Worm (Caenorhabditis elegans) whole organism, L1 larva: Measurements from ENCODE around the gene T08B1.1.

Experiments
- aly-2 ChIP-seq: fragments of 150-350 bp; optimal IDR thresholded peaks from 2 replicates; lab custom pipeline; 2014; ENCODE audit warnings: missing biosample characterization, missing genetic modification characterization
- ets-5 ChIP-seq: fragments of 200-800 bp; sonication (Bioruptor generic); IDR thresholded peaks from 2 replicates; pipeline ENCODE4 v1.3.6; 2022; ENCODE audit warnings: missing genetic modification characterization, missing compliant biosample characterization
- lin-15B ChIP-seq: fragments of 150-350 bp; sonication (generic microtip); optimal IDR thresholded peaks from 3 replicates; lab custom pipeline; 2014; ENCODE audit warnings: missing biosample characterization, missing genetic modification characterization
- lin-35 ChIP-seq, 2 experiments: fragments of 150-350 bp; optimal IDR thresholded peaks; 2 replicates each; lab custom pipeline; 2014; ENCODE audit warnings: missing biosample characterization in 2 of 2, missing genetic modification characterization in 2 of 2, missing genetic modification reagents in 2 of 2
- mdl-1 ChIP-seq, 2 experiments: fragments of 150-350 bp; optimal IDR thresholded peaks; 2 replicates each; lab custom pipeline; 2014 to 2017; ENCODE audit warnings: missing biosample characterization in 2 of 2, missing genetic modification characterization in 2 of 2, inconsistent platforms in 1 of 2
- nhr-47 ChIP-seq: sonication (generic microtip); optimal IDR thresholded peaks from 2 replicates; lab custom pipeline; 2016; ENCODE audit warnings: mild to moderate bottlenecking, missing genetic modification characterization, moderate library complexity, missing compliant biosample characterization
- pag-3 ChIP-seq: sonication (generic microtip); optimal IDR thresholded peaks from 2 replicates; lab custom pipeline; 2017; ENCODE audit warnings: missing genetic modification characterization, mild to moderate bottlenecking, missing compliant biosample characterization, antibody characterized with exemption, borderline replicate concordance; ENCODE audit not compliant: insufficient read depth
- snpc-4 ChIP-seq: fragments of 150-350 bp; optimal IDR thresholded peaks from 2 replicates; lab custom pipeline; 2014; ENCODE audit warnings: missing biosample characterization, missing genetic modification characterization
- unc-62 ChIP-seq: fragments of 150-350 bp; optimal IDR thresholded peaks from 2 replicates; lab custom pipeline; 2014; ENCODE audit warnings: missing biosample characterization, missing genetic modification reagents, missing genetic modification characterization
- zag-1 ChIP-seq: fragments of 150-350 bp; optimal IDR thresholded peaks from 2 replicates; lab custom pipeline; 2014; ENCODE audit warnings: missing biosample characterization, missing genetic modification characterization
- zip-4 ChIP-seq: fragments of 200-800 bp; sonication (Bioruptor generic); optimal IDR thresholded peaks from 2 replicates; lab custom pipeline; 2018; ENCODE audit warnings: mild to moderate bottlenecking, missing genetic modification characterization, moderate library complexity, missing compliant biosample characterization
- ztf-11 ChIP-seq, 2 experiments: sonication (generic microtip); optimal IDR thresholded peaks; 2 replicates each; lab custom pipeline; 2016 to 2017; ENCODE audit warnings: missing genetic modification characterization in 2 of 2, missing biosample characterization in 1 of 2, missing compliant biosample characterization in 1 of 2

DNA sequence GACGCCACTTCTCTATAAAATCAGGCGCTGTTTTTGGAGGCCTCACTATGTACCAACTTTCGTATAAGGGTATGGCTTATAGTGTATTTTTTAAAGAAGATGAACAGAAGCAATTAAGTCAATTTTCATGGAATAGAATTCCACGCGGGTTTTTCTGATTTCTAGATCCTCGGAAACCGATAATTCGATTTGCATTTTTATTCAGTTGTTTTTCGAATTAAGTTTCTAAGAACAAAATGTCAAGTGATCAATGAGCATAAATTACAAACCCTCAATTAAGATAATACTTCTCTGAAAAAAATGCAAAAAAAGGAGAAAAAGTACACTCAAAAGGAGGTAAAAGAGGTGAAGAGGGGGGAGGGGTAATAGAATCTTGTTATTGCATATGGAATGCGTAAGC, 34.4 kb upstream of the T08B1.1 start:
- TF ChIP-seq nhr-47 (tag; lab: Kevin White, UChicago) = peak; percentile 50
- TF ChIP-seq unc-62 (GFP tag; lab: Kevin White, UChicago) = no peak
- TF ChIP-seq lin-15B (tag; lab: Kevin White, UChicago) = no peak
- no peak for TF ChIP-seq ztf-11 (tag; optimal IDR thresholded peaks at IDR 0.05; lab: Kevin White, UChicago)
- TF ChIP-seq zag-1 (tag; lab: Kevin White, UChicago) = no peak
- TF ChIP-seq zip-4 (GFP tag; lab: Kevin White, UChicago) = no peak
- no peak for TF ChIP-seq mdl-1 (tag; optimal IDR thresholded peaks at IDR 0.05; lab: Kevin White, UChicago)
- TF ChIP-seq ets-5 (GFP tag; lab: Robert Waterston, UW) = no peak
- TF ChIP-seq aly-2 (tag; lab: Kevin White, UChicago) = no peak
- TF ChIP-seq pag-3 (tag; lab: Kevin White, UChicago) = no peak
- TF ChIP-seq lin-35 (GFP tag; optimal IDR thresholded peaks at IDR 0.05; lab: Kevin White, UChicago) = no peak
- TF ChIP-seq snpc-4 (tag; lab: Kevin White, UChicago) = no peak
